Worm (Caenorhabditis elegans) whole organism, L3 larva: ENCODE data around the gene grld-1.

Experiments used
- R02D3.7 ChIP-seq: fragments of 150-350 bp; optimal IDR thresholded peaks from 2 replicates; lab custom pipeline; 2014; ENCODE audit warnings: missing biosample characterization, missing genetic modification characterization
- aly-2 ChIP-seq: fragments of 150-350 bp; optimal IDR thresholded peaks from 2 replicates; lab custom pipeline; 2014; ENCODE audit warnings: missing biosample characterization, missing genetic modification characterization
- ama-1 ChIP-seq: fragments of 150-350 bp; optimal IDR thresholded peaks from 2 replicates; lab custom pipeline; 2018
- ceh-28 ChIP-seq: fragments of 150-350 bp; optimal IDR thresholded peaks from 2 replicates; lab custom pipeline; 2014; ENCODE audit warnings: missing biosample characterization, missing genetic modification reagents, missing genetic modification characterization
- ceh-82 ChIP-seq: fragments of 150-350 bp; optimal IDR thresholded peaks from 2 replicates; lab custom pipeline; 2014; ENCODE audit warnings: missing biosample characterization, missing genetic modification characterization
- ceh-9 ChIP-seq: sonication (generic microtip); optimal IDR thresholded peaks from 2 replicates; lab custom pipeline; 2018; ENCODE audit warnings: missing biosample characterization, missing genetic modification characterization
- daf-12 ChIP-seq: fragments of 150-350 bp; optimal IDR thresholded peaks from 2 replicates; lab custom pipeline; 2014; ENCODE audit warnings: missing biosample characterization, missing genetic modification reagents, missing genetic modification characterization
- egl-5 ChIP-seq: fragments of 150-350 bp; optimal IDR thresholded peaks from 2 replicates; lab custom pipeline; 2017; ENCODE audit warnings: missing biosample characterization, missing genetic modification reagents, missing genetic modification characterization, inconsistent platforms
- elt-1 ChIP-seq: fragments of 150-350 bp; optimal IDR thresholded peaks from 2 replicates; lab custom pipeline; 2014; ENCODE audit warnings: missing biosample characterization, missing genetic modification characterization
- elt-2 ChIP-seq: sonication (generic microtip); optimal IDR thresholded peaks from 2 replicates; lab custom pipeline; 2016; ENCODE audit warnings: missing genetic modification reagents, mild to moderate bottlenecking, missing genetic modification characterization, missing compliant biosample characterization
- elt-3 ChIP-seq, 3 experiments: fragments of 150-350 bp in 1 of 3; sonication (generic microtip) in 2 of 3; optimal IDR thresholded peaks; 2 replicates in 2 of 3; 4 replicates in 1 of 3; lab custom pipeline; 2014 to 2017; ENCODE audit warnings: missing biosample characterization in 3 of 3, missing genetic modification characterization in 3 of 3
- fkh-10 ChIP-seq: sonication (generic microtip); optimal IDR thresholded peaks from 2 replicates; lab custom pipeline; 2017; ENCODE audit warnings: missing biosample characterization, missing genetic modification reagents, missing genetic modification characterization
- fos-1 ChIP-seq: fragments of 150-350 bp; optimal IDR thresholded peaks from 2 replicates; lab custom pipeline; 2014; ENCODE audit warnings: missing biosample characterization, missing genetic modification characterization
- hmg-11 ChIP-seq: sonication (generic microtip); optimal IDR thresholded peaks from 2 replicates; lab custom pipeline; 2016; ENCODE audit warnings: missing genetic modification characterization, missing compliant biosample characterization
- lin-15B ChIP-seq: fragments of 150-350 bp; optimal IDR thresholded peaks from 2 replicates; lab custom pipeline; 2014; ENCODE audit warnings: missing biosample characterization, missing genetic modification characterization
- lsy-12 ChIP-seq: sonication (generic microtip); optimal IDR thresholded peaks from 2 replicates; lab custom pipeline; 2016; ENCODE audit warnings: mild to moderate bottlenecking, missing genetic modification characterization, missing compliant biosample characterization
- nfya-1 ChIP-seq: sonication (generic microtip); optimal IDR thresholded peaks from 2 replicates; lab custom pipeline; 2017; ENCODE audit warnings: missing genetic modification characterization, mild to moderate bottlenecking, missing compliant biosample characterization, antibody characterized with exemption, moderate library complexity; ENCODE audit not compliant: insufficient read depth
- nhr-11 ChIP-seq: fragments of 150-350 bp; optimal IDR thresholded peaks from 2 replicates; lab custom pipeline; 2014; ENCODE audit warnings: missing biosample characterization, missing genetic modification characterization
- nhr-12 ChIP-seq: fragments of 150-350 bp; optimal IDR thresholded peaks from 2 replicates; lab custom pipeline; 2014; ENCODE audit warnings: missing biosample characterization, missing genetic modification characterization
- nhr-23 ChIP-seq: fragments of 150-350 bp; optimal IDR thresholded peaks from 2 replicates; lab custom pipeline; 2014; ENCODE audit warnings: missing biosample characterization, missing genetic modification reagents, missing genetic modification characterization
- nhr-237 ChIP-seq: fragments of 150-350 bp; optimal IDR thresholded peaks from 2 replicates; lab custom pipeline; 2014; ENCODE audit warnings: missing biosample characterization, missing genetic modification characterization
- nhr-25 ChIP-seq: sonication (generic microtip); optimal IDR thresholded peaks from 2 replicates; lab custom pipeline; 2017; ENCODE audit warnings: missing biosample characterization, missing genetic modification characterization
- nhr-67 ChIP-seq: fragments of 150-350 bp; optimal IDR thresholded peaks from 2 replicates; lab custom pipeline; 2014; ENCODE audit warnings: missing biosample characterization, missing genetic modification characterization
- nhr-76 ChIP-seq: fragments of 150-350 bp; sonication (generic microtip); optimal IDR thresholded peaks from 5 replicates; lab custom pipeline; 2014; ENCODE audit warnings: missing biosample characterization, missing genetic modification characterization
- nhr-77 ChIP-seq: fragments of 150-350 bp; optimal IDR thresholded peaks from 2 replicates; lab custom pipeline; 2014; ENCODE audit warnings: missing biosample characterization, missing genetic modification characterization
- pha-4 ChIP-seq: fragments of 150-350 bp; optimal IDR thresholded peaks from 2 replicates; lab custom pipeline; 2014; ENCODE audit warnings: missing biosample characterization, missing genetic modification reagents, missing genetic modification characterization
- pqm-1 ChIP-seq: fragments of 150-350 bp; optimal IDR thresholded peaks from 2 replicates; lab custom pipeline; 2017; ENCODE audit warnings: missing biosample characterization, missing genetic modification characterization, inconsistent platforms
- sea-2 ChIP-seq: fragments of 150-350 bp; sonication (generic microtip); optimal IDR thresholded peaks from 4 replicates; lab custom pipeline; 2014; ENCODE audit warnings: missing biosample characterization, missing genetic modification reagents, missing genetic modification characterization
- skn-1 ChIP-seq: fragments of 150-350 bp; optimal IDR thresholded peaks from 2 replicates; lab custom pipeline; 2014; ENCODE audit warnings: missing biosample characterization, missing genetic modification characterization
- snpc-4 ChIP-seq: fragments of 150-350 bp; optimal IDR thresholded peaks from 2 replicates; lab custom pipeline; 2014; ENCODE audit warnings: missing biosample characterization, missing genetic modification characterization
- unc-39 ChIP-seq: sonication (generic microtip); optimal IDR thresholded peaks from 4 replicates; lab custom pipeline; 2017; ENCODE audit warnings: missing biosample characterization, missing genetic modification characterization
- unc-62 ChIP-seq: fragments of 150-350 bp; sonication (generic microtip); optimal IDR thresholded peaks from 4 replicates; lab custom pipeline; 2014; ENCODE audit warnings: missing biosample characterization, missing genetic modification reagents, missing genetic modification characterization
- zag-1 ChIP-seq: fragments of 150-350 bp; optimal IDR thresholded peaks from 2 replicates; lab custom pipeline; 2014; ENCODE audit warnings: missing biosample characterization, missing genetic modification characterization
- ztf-4 ChIP-seq: fragments of 150-350 bp; optimal IDR thresholded peaks from 2 replicates; lab custom pipeline; 2014; ENCODE audit warnings: missing biosample characterization, missing genetic modification characterization

Gene grld-1

ce11 chrIV:171036-171435, 45.3 kb upstream of the grld-1 start:
- TF ChIP-seq nhr-25 (tag; lab: Kevin White, UChicago): peak; percentile 81
- no peak for TF ChIP-seq sea-2 (GFP tag; lab: Kevin White, UChicago)

ce11 chrIV:164777-165176, 39.0 kb upstream of the grld-1 start, which contains the start of gene cutl-24:
Gene cutl-24 (plus strand): TSS chrIV:165077.
- TF ChIP-seq ceh-9 (tag; lab: Kevin White, UChicago) (no peak), elt-2 (tag; lab: Kevin White, UChicago) (peak; percentile 2)

ce11 chrIV:162530-162929, 36.8 kb upstream of the grld-1 start, which contains the start of gene Y38C1AA.6:
Gene Y38C1AA.6 (plus strand): TSS chrIV:162830.
- TF ChIP-seq unc-62 (GFP tag; lab: Kevin White, UChicago) (no peak), nhr-23 (tag; lab: Kevin White, UChicago) (no peak), pqm-1 (peak; percentile 17), nhr-25 (tag; lab: Kevin White, UChicago) (no peak)

ce11 chrIV:159864-160263, 34.1 kb upstream of the grld-1 start, which contains the start of gene Y38C1AA.19:
Gene Y38C1AA.19 (plus strand): TSS chrIV:160164.
- TF ChIP-seq nhr-77 (tag; lab: Kevin White, UChicago) (no peak), nhr-237 (no peak), lsy-12 (tag; lab: Kevin White, UChicago) (no peak), nfya-1 (tag; lab: Kevin White, UChicago) (no peak), nhr-12 (tag; lab: Kevin White, UChicago) (no peak), nhr-11 (tag; lab: Kevin White, UChicago) (no peak), daf-12 (tag; lab: Kevin White, UChicago) (no peak), nhr-76 (tag; lab: Kevin White, UChicago) (no peak), ama-1 (lab: Kevin White, UChicago) (no peak), zag-1 (tag; lab: Kevin White, UChicago) (no peak), nhr-67 (tag; lab: Kevin White, UChicago) (no peak), skn-1 (tag; lab: Kevin White, UChicago) (no peak), ceh-28 (tag; lab: Kevin White, UChicago) (no peak), nhr-23 (tag; lab: Kevin White, UChicago) (no peak), nhr-25 (tag; lab: Kevin White, UChicago) (no peak)

- TF ChIP-seq nhr-76 (tag; lab: Kevin White, UChicago): no peak
- no peak for TF ChIP-seq snpc-4
- no peak for TF ChIP-seq fkh-10 (GFP tag; lab: Kevin White, UChicago)
- TF ChIP-seq elt-3 (tag; optimal IDR thresholded peaks at IDR 0.05; lab: Kevin White, UChicago): no peak
- no peak for TF ChIP-seq pqm-1
- TF ChIP-seq hmg-11: no peak
- TF ChIP-seq ceh-82 (tag; lab: Kevin White, UChicago): no peak
- TF ChIP-seq aly-2 (tag; lab: Kevin White, UChicago): no peak
- TF ChIP-seq ceh-28 (tag; lab: Kevin White, UChicago): no peak
- TF ChIP-seq ceh-9 (tag; lab: Kevin White, UChicago): no peak
- TF ChIP-seq ztf-4 (tag; lab: Kevin White, UChicago): no peak
- no peak for TF ChIP-seq sea-2 (GFP tag; lab: Kevin White, UChicago)
- TF ChIP-seq unc-39: no peak
- TF ChIP-seq egl-5: no peak
- TF ChIP-seq lin-15B: no peak
- TF ChIP-seq fos-1: no peak
Observed at ce11 chrIV:158662-159061, 32.9 kb upstream of the grld-1 start, which contains the start of gene Y38C1AA.7. Gene Y38C1AA.7 (plus strand): TSS chrIV:158962.

- TF ChIP-seq nhr-237: no peak
- no peak for TF ChIP-seq unc-39
- TF ChIP-seq elt-1 (tag; lab: Kevin White, UChicago): no peak
- TF ChIP-seq daf-12 (tag; lab: Kevin White, UChicago): no peak
- TF ChIP-seq ceh-9 (tag; lab: Kevin White, UChicago): no peak
- no peak for TF ChIP-seq nhr-25 (tag; lab: Kevin White, UChicago)
- TF ChIP-seq pha-4 (tag; lab: Kevin White, UChicago): no peak
- no peak for TF ChIP-seq nhr-77 (tag; lab: Kevin White, UChicago)
- no peak for TF ChIP-seq ceh-82 (tag; lab: Kevin White, UChicago)
- TF ChIP-seq R02D3.7 (tag; lab: Kevin White, UChicago): no peak
- TF ChIP-seq nhr-67 (tag; lab: Kevin White, UChicago): no peak
Observed at ce11 chrIV:157809-158208, 32.1 kb upstream of the grld-1 start, which contains the start of gene gegf-1. Gene gegf-1 (minus strand): TSS chrIV:157909.
